Worm (Caenorhabditis elegans) whole organism, L4 larva: ENCODE measurements around the gene btb-20.

Experiments
- D1046.2 ChIP-seq: fragments of 200-800 bp; sonication (Bioruptor generic); IDR thresholded peaks from 2 replicates; pipeline ENCODE4 v1.3.6; 2022; ENCODE audit warnings: missing genetic modification characterization, missing compliant biosample characterization
- F26F4.8 ChIP-seq: fragments of 200-800 bp; sonication (Bioruptor generic); conservative IDR thresholded peaks from 2 replicates; pipeline ENCODE4 v1.3.6; 2022; ENCODE audit warnings: missing genetic modification characterization, missing compliant biosample characterization
- F37D6.2 ChIP-seq: sonication (generic microtip); optimal IDR thresholded peaks from 2 replicates; lab custom pipeline; 2016; ENCODE audit warnings: mild to moderate bottlenecking, missing genetic modification characterization, missing compliant biosample characterization
- F44E2.7 ChIP-seq: fragments of 200-800 bp; sonication (Bioruptor generic); IDR thresholded peaks from 2 replicates; pipeline ENCODE4 v2.1.2; 2022; ENCODE audit warnings: missing genetic modification characterization, missing compliant biosample characterization
- F49E8.2 ChIP-seq: sonication (generic microtip); optimal IDR thresholded peaks from 2 replicates; lab custom pipeline; 2016; ENCODE audit warnings: missing compliant biosample characterization, mild to moderate bottlenecking, missing genetic modification characterization, borderline replicate concordance
- T20F7.1 ChIP-seq: fragments of 200-800 bp; sonication (Bioruptor generic); optimal IDR thresholded peaks from 2 replicates; lab custom pipeline; 2018; ENCODE audit warnings: mild to moderate bottlenecking, missing genetic modification characterization, missing compliant biosample characterization
- Y105C5A.15 ChIP-seq: fragments of 200-800 bp; sonication (Bioruptor generic); IDR thresholded peaks from 2 replicates; pipeline ENCODE4 v1.3.6; 2022; ENCODE audit warnings: missing genetic modification characterization, missing compliant biosample characterization
- Y75B8A.6 ChIP-seq: fragments of 200-800 bp; sonication (Bioruptor generic); IDR thresholded peaks from 2 replicates; pipeline ENCODE4 v1.3.6; 2022; ENCODE audit warnings: missing genetic modification reagents, missing genetic modification characterization, missing compliant biosample characterization
- aha-1 ChIP-seq: fragments of 150-350 bp; peaks from one replicate; lab custom pipeline; 2014; ENCODE audit warnings: missing biosample characterization, missing genetic modification characterization
- attf-4 ChIP-seq: sonication (generic microtip); optimal IDR thresholded peaks from 3 replicates; lab custom pipeline; 2017; ENCODE audit warnings: missing biosample characterization, missing genetic modification characterization
- ceh-44 ChIP-seq: fragments of 200-800 bp; sonication (Bioruptor generic); IDR thresholded peaks from 2 replicates; pipeline ENCODE4 v1.3.6; 2022; ENCODE audit warnings: missing genetic modification reagents, missing genetic modification characterization, missing compliant biosample characterization
- ceh-82 ChIP-seq: sonication (generic microtip); optimal IDR thresholded peaks from 2 replicates; lab custom pipeline; 2017; ENCODE audit warnings: missing biosample characterization, missing genetic modification characterization
- cey-2 ChIP-seq: sonication (generic microtip); optimal IDR thresholded peaks from 3 replicates; lab custom pipeline; 2017; ENCODE audit warnings: missing genetic modification characterization, mild to moderate bottlenecking, missing compliant biosample characterization, antibody characterized with exemption, borderline replicate concordance; ENCODE audit not compliant: insufficient read depth
- daf-12 ChIP-seq: fragments of 150-350 bp; optimal IDR thresholded peaks from 2 replicates; lab custom pipeline; 2014; ENCODE audit warnings: missing biosample characterization, missing genetic modification reagents, missing genetic modification characterization
- daf-16 ChIP-seq, 3 experiments: sonication (generic microtip); optimal IDR thresholded peaks; 2 replicates each; lab custom pipeline; 2016 to 2017; ENCODE audit warnings: missing genetic modification characterization in 3 of 3, missing genetic modification reagents in 3 of 3, mild to moderate bottlenecking in 2 of 3, missing compliant biosample characterization in 2 of 3, missing biosample characterization in 1 of 3, moderate library complexity in 1 of 3
- daf-8 ChIP-seq: fragments of 200-800 bp; sonication (Bioruptor generic); IDR thresholded peaks from 2 replicates; pipeline ENCODE4 v1.3.6; 2022; ENCODE audit warnings: missing genetic modification characterization, missing compliant biosample characterization
- dmd-6 ChIP-seq: fragments of 200-800 bp; sonication (Bioruptor generic); IDR thresholded peaks from 2 replicates; pipeline ENCODE4 v1.3.6; 2022; ENCODE audit warnings: missing genetic modification reagents, missing genetic modification characterization, missing compliant biosample characterization
- dmd-8 ChIP-seq: fragments of 200-800 bp; sonication (Bioruptor generic); IDR thresholded peaks from 2 replicates; pipeline ENCODE4 v1.3.6; 2022; ENCODE audit warnings: missing genetic modification characterization, missing compliant biosample characterization
- dpl-1 ChIP-seq: fragments of 150-350 bp; optimal IDR thresholded peaks from 2 replicates; lab custom pipeline; 2014; ENCODE audit warnings: missing biosample characterization, missing genetic modification reagents, missing genetic modification characterization
- fos-1 ChIP-seq: fragments of 150-350 bp; optimal IDR thresholded peaks from 2 replicates; lab custom pipeline; 2014; ENCODE audit warnings: missing biosample characterization, missing genetic modification characterization
- gei-8 ChIP-seq: fragments of 200-800 bp; sonication (Bioruptor generic); optimal IDR thresholded peaks from 2 replicates; lab custom pipeline; 2018; ENCODE audit warnings: mild to moderate bottlenecking, missing genetic modification characterization, missing compliant biosample characterization
- hlh-11 ChIP-seq: fragments of 200-800 bp; sonication (Bioruptor generic); optimal IDR thresholded peaks from 2 replicates; lab custom pipeline; 2018; ENCODE audit warnings: mild to moderate bottlenecking, missing genetic modification characterization, missing compliant biosample characterization
- hlh-30 ChIP-seq: sonication (generic microtip); optimal IDR thresholded peaks from 2 replicates; lab custom pipeline; 2017; ENCODE audit warnings: antibody characterized with exemption, mild to moderate bottlenecking, missing genetic modification characterization, missing compliant biosample characterization; ENCODE audit not compliant: insufficient read depth
- lin-1 ChIP-seq: fragments of 200-800 bp; sonication (Bioruptor generic); IDR thresholded peaks from 2 replicates; pipeline ENCODE4 v1.3.6; 2022; ENCODE audit warnings: missing genetic modification reagents, missing genetic modification characterization, missing compliant biosample characterization
- lin-13 ChIP-seq: fragments of 150-350 bp; optimal IDR thresholded peaks from 2 replicates; lab custom pipeline; 2014; ENCODE audit warnings: missing biosample characterization, missing genetic modification reagents, missing genetic modification characterization
- lin-15B ChIP-seq: fragments of 150-350 bp; sonication (generic microtip); optimal IDR thresholded peaks from 3 replicates; lab custom pipeline; 2014; ENCODE audit warnings: missing biosample characterization, missing genetic modification characterization
- lin-29 ChIP-seq: fragments of 200-800 bp; sonication (Bioruptor generic); IDR thresholded peaks from 2 replicates; pipeline ENCODE4 v1.3.6; 2022; ENCODE audit warnings: missing genetic modification reagents, missing genetic modification characterization, missing compliant biosample characterization
- lin-39 ChIP-seq: fragments of 150-350 bp; optimal IDR thresholded peaks from 2 replicates; lab custom pipeline; 2014; ENCODE audit warnings: missing biosample characterization, missing genetic modification reagents, missing genetic modification characterization
- lir-3 ChIP-seq: sonication (generic microtip); optimal IDR thresholded peaks from 2 replicates; lab custom pipeline; 2016; ENCODE audit warnings: mild to moderate bottlenecking, missing genetic modification characterization, missing compliant biosample characterization
- madf-5 ChIP-seq, 2 experiments: fragments of 200-800 bp; sonication (Bioruptor generic); IDR thresholded peaks; 2 replicates each; pipeline ENCODE4 v1.3.6; 2022; ENCODE audit warnings: missing compliant biosample characterization in 2 of 2, missing genetic modification characterization in 2 of 2
- madf-9 ChIP-seq: fragments of 200-800 bp; sonication (Bioruptor generic); conservative IDR thresholded peaks from 2 replicates; pipeline ENCODE4 v1.3.6; 2022; ENCODE audit warnings: missing genetic modification reagents, missing genetic modification characterization, missing compliant biosample characterization
- mxl-3 ChIP-seq: fragments of 200-800 bp; sonication (Bioruptor generic); optimal IDR thresholded peaks from 2 replicates; lab custom pipeline; 2018; ENCODE audit warnings: mild to moderate bottlenecking, missing genetic modification characterization, missing compliant biosample characterization
- nhr-11 ChIP-seq: fragments of 150-350 bp; optimal IDR thresholded peaks from 2 replicates; lab custom pipeline; 2014; ENCODE audit warnings: missing biosample characterization, missing genetic modification characterization
- nhr-111 ChIP-seq: fragments of 200-800 bp; sonication (Bioruptor generic); optimal IDR thresholded peaks from 2 replicates; lab custom pipeline; 2018; ENCODE audit warnings: mild to moderate bottlenecking, missing genetic modification characterization, missing compliant biosample characterization
- nhr-237 ChIP-seq: sonication (generic microtip); optimal IDR thresholded peaks from 2 replicates; lab custom pipeline; 2017; ENCODE audit warnings: missing biosample characterization, missing genetic modification characterization
- nhr-28 ChIP-seq: fragments of 150-350 bp; optimal IDR thresholded peaks from 2 replicates; lab custom pipeline; 2014; ENCODE audit warnings: missing biosample characterization, missing genetic modification characterization
- nhr-76 ChIP-seq: fragments of 150-350 bp; optimal IDR thresholded peaks from 2 replicates; lab custom pipeline; 2014; ENCODE audit warnings: missing biosample characterization, missing genetic modification characterization
- php-3 ChIP-seq: fragments of 200-800 bp; sonication (Bioruptor generic); IDR thresholded peaks from 2 replicates; pipeline ENCODE4 v1.3.6; 2022; ENCODE audit warnings: missing genetic modification reagents, missing genetic modification characterization, missing compliant biosample characterization
- pqm-1 ChIP-seq: sonication (generic microtip); optimal IDR thresholded peaks from 2 replicates; lab custom pipeline; 2017; ENCODE audit warnings: missing biosample characterization, missing genetic modification characterization
- snpc-1.2 ChIP-seq: fragments of 200-800 bp; sonication (Bioruptor generic); IDR thresholded peaks from 2 replicates; pipeline ENCODE4 v1.3.6; 2022; ENCODE audit warnings: missing genetic modification reagents, missing genetic modification characterization, missing compliant biosample characterization
- snpc-4 ChIP-seq: fragments of 150-350 bp; optimal IDR thresholded peaks from 2 replicates; lab custom pipeline; 2014; ENCODE audit warnings: missing biosample characterization, missing genetic modification characterization
- unc-130 ChIP-seq: sonication (generic microtip); optimal IDR thresholded peaks from 2 replicates; lab custom pipeline; 2016; ENCODE audit warnings: missing genetic modification reagents, missing genetic modification characterization, missing compliant biosample characterization
- unc-62 ChIP-seq, 3 experiments: fragments of 150-350 bp in 1 of 3; sonication (generic microtip); optimal IDR thresholded peaks in 2 of 3; peaks in 1 of 3; 1 replicate in 1 of 3; 2 replicates in 2 of 3; lab custom pipeline; 2014 to 2017; ENCODE audit warnings: missing biosample characterization in 3 of 3, missing genetic modification characterization in 3 of 3, missing genetic modification reagents in 3 of 3, missing genotype in 1 of 3

The btb-20 gene

ce11 chrII:14502997-14503396 lies 20.3 kb downstream of the btb-20 start, which contains the start of gene K10H10.6:
Gene K10H10.6 (plus strand): TSS chrII:14503297.
- TF ChIP-seq lin-39 (no peak), unc-130 (GFP tag; lab: Kevin White, UChicago) (no peak), D1046.2 (GFP tag; lab: Robert Waterston, UW) (no peak), pqm-1 (tag; lab: Kevin White, UChicago) (no peak), lin-29 (no peak), attf-4 (tag; lab: Kevin White, UChicago) (no peak), unc-62 (GFP tag; optimal IDR thresholded peaks at IDR 0.05 in 1 of 2; lab: Kevin White, UChicago) (no peak), unc-62 (tag; optimal IDR thresholded peaks at IDR 0.05; lab: Kevin White, UChicago) (no peak)

ce11 chrII:14501447-14501846 lies 21.9 kb downstream of the btb-20 start, which contains the start of gene K10H10.5:
Gene K10H10.5 (plus strand): TSS chrII:14501747.
- TF ChIP-seq php-3 (no peak), snpc-1.2 (GFP tag; lab: Robert Waterston, UW) (no peak)
- TF ChIP-seq, all 104 proteins: peak for 0

ce11 chrII:14500122-14500521 lies 23.2 kb downstream of the btb-20 start, which contains the start of gene K10H10.4:
Gene K10H10.4 (plus strand): TSS chrII:14500422.
- TF ChIP-seq nhr-237 (tag; lab: Kevin White, UChicago) (no peak), nhr-76 (no peak), nhr-111 (GFP tag; lab: Kevin White, UChicago) (no peak), madf-9 (GFP tag; lab: Robert Waterston, UW) (no peak), lin-29 (no peak), ceh-82 (no peak), F49E8.2 (tag; lab: Kevin White, UChicago) (no peak), hlh-11 (tag; lab: Kevin White, UChicago) (no peak), attf-4 (tag; lab: Kevin White, UChicago) (no peak), cey-2 (tag; lab: Kevin White, UChicago) (no peak), hlh-30 (no peak), mxl-3 (no peak), lin-13 (GFP tag; lab: Kevin White, UChicago) (no peak), F37D6.2 (tag; lab: Kevin White, UChicago) (no peak), daf-12 (tag; lab: Kevin White, UChicago) (no peak)

ce11 chrII:14497848-14498247 lies 25.5 kb downstream of the btb-20 start, which contains the start of gene dhs-8:
Gene dhs-8 (plus strand): TSS chrII:14498026.
- TF ChIP-seq nhr-28 (tag; lab: Kevin White, UChicago) (peak; percentile 99), aha-1 (peak; percentile 48), dmd-8 (GFP tag; lab: Robert Waterston, UW) (no peak), hlh-30 (peak; percentile 9), T20F7.1 (no peak)
- TF ChIP-seq, all 104 proteins: peak for 3

ce11 chrII:14496809-14497208 lies 26.5 kb downstream of the btb-20 start:
- TF ChIP-seq F26F4.8 (GFP tag; lab: Robert Waterston, UW) (peak; percentile 94), lir-3 (tag; lab: Kevin White, UChicago) (peak; percentile 88), nhr-11 (tag; lab: Kevin White, UChicago) (peak; percentile 55), F44E2.7 (GFP tag; lab: Robert Waterston, UW) (peak; percentile 92), snpc-4 (tag; lab: Kevin White, UChicago) (peak; percentile 66), attf-4 (tag; lab: Kevin White, UChicago) (peak; percentile 41), lin-15B (tag; lab: Kevin White, UChicago) (no peak), fos-1 (no peak), lin-13 (GFP tag; lab: Kevin White, UChicago) (peak; percentile 46), dpl-1 (GFP tag; lab: Kevin White, UChicago) (peak; percentile 68), ceh-44 (GFP tag; lab: Robert Waterston, UW) (peak; percentile 90), dmd-6 (GFP tag; lab: Robert Waterston, UW) (peak; percentile 70), Y75B8A.6 (GFP tag; lab: Robert Waterston, UW) (peak; percentile 44; the same call in 1 of the 2 replicates), lin-1 (GFP tag; lab: Robert Waterston, UW) (peak; percentile 87), php-3 (peak; percentile 71), daf-16 (GFP tag; optimal IDR thresholded peaks at IDR 0.05; lab: Kevin White, UChicago) (peak; percentile 60 to 92), daf-16 (tag; optimal IDR thresholded peaks at IDR 0.05; lab: Kevin White, UChicago) (peak; percentile 77), Y105C5A.15 (GFP tag; lab: Robert Waterston, UW) (peak; percentile 86), lin-29 (peak; percentile 63), gei-8 (peak; percentile 89), madf-5 (GFP tag; IDR thresholded peaks at IDR 0.05; lab: Robert Waterston, UW) (peak; percentile 78 to 88; a peak in 2 of 4 replicates), daf-8 (GFP tag; lab: Robert Waterston, UW) (0 out of 2 replicates have a peak, but pooled peaks have one; percentile 58)
